Worm (Caenorhabditis elegans) whole organism, L2 larva: ENCODE data around the gene set-4.

ENCODE experiments used
- ceh-16 ChIP-seq: fragments of 150-350 bp; optimal IDR thresholded peaks from 2 replicates; lab custom pipeline; 2014; ENCODE audit warnings: missing biosample characterization, missing genetic modification characterization
- ceh-82 ChIP-seq: fragments of 150-350 bp; optimal IDR thresholded peaks from 2 replicates; lab custom pipeline; 2014; ENCODE audit warnings: missing biosample characterization, missing genetic modification characterization
- egl-27 ChIP-seq: sonication (generic microtip); optimal IDR thresholded peaks from 3 replicates; lab custom pipeline; 2017; ENCODE audit warnings: missing biosample characterization, missing genetic modification reagents, missing genetic modification characterization
- elt-3 ChIP-seq: sonication (generic microtip); optimal IDR thresholded peaks from 2 replicates; lab custom pipeline; 2017; ENCODE audit warnings: missing biosample characterization, missing genetic modification characterization
- lin-13 ChIP-seq: fragments of 150-350 bp; optimal IDR thresholded peaks from 2 replicates; lab custom pipeline; 2014; ENCODE audit warnings: missing biosample characterization, missing genetic modification reagents, missing genetic modification characterization
- mab-5 ChIP-seq: fragments of 150-350 bp; optimal IDR thresholded peaks from 2 replicates; lab custom pipeline; 2014; ENCODE audit warnings: missing biosample characterization, missing genetic modification characterization
- nhr-23 ChIP-seq: fragments of 150-350 bp; optimal IDR thresholded peaks from 2 replicates; lab custom pipeline; 2014; ENCODE audit warnings: missing biosample characterization, missing genetic modification reagents, missing genetic modification characterization
- nhr-77 ChIP-seq: fragments of 150-350 bp; optimal IDR thresholded peaks from 2 replicates; lab custom pipeline; 2014; ENCODE audit warnings: missing biosample characterization, missing genetic modification characterization
- unc-62 ChIP-seq: fragments of 150-350 bp; optimal IDR thresholded peaks from 2 replicates; lab custom pipeline; 2014; ENCODE audit warnings: missing biosample characterization, missing genetic modification reagents, missing genetic modification characterization
- ztf-1 ChIP-seq: fragments of 200-800 bp; sonication (Bioruptor generic); conservative IDR thresholded peaks from 2 replicates; pipeline ENCODE4 v1.3.6; 2022; ENCODE audit warnings: missing genetic modification characterization, missing compliant biosample characterization
- ztf-11 ChIP-seq: sonication (generic microtip); optimal IDR thresholded peaks from 2 replicates; lab custom pipeline; 2017; ENCODE audit warnings: missing biosample characterization, missing genetic modification characterization

DNA sequence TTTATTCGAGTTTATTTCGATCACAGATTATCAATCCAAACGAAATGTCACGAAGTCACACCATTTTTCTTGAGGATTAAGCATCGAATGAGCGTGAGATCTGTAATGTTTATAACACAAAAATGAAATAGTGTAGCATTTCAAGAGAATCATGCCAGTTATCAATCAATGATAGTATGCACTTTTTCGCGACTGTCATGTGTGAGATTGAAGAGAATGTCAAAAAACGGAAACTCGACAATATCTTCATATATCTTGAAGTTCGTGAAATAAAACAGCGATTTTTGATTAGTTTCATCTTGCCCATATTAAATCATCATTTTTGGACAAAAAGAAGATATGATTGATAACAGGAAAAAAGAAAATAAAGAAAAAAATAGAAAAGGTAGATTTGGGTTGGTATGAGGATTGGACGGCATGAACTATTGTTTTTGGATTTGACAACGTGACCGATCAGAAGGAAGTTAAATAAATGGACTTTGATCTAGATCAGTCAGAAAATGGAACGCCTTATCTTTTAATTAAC lies 48.0 kb upstream of the set-4 start:
- TF ChIP-seq egl-27 (no peak), unc-62 (GFP tag; lab: Kevin White, UChicago) (no peak), ceh-82 (tag; lab: Kevin White, UChicago) (no peak), ceh-16 (no peak), ztf-1 (GFP tag; lab: Robert Waterston, UW) (no peak), mab-5 (tag; lab: Kevin White, UChicago) (no peak), nhr-23 (tag; lab: Kevin White, UChicago) (no peak), elt-3 (tag; lab: Kevin White, UChicago) (no peak), ztf-11 (tag; lab: Kevin White, UChicago) (no peak), nhr-77 (no peak), lin-13 (GFP tag; lab: Kevin White, UChicago) (no peak)
